Worm (Caenorhabditis elegans) whole organism, L4 larva: ENCODE results near the gene F15G9.5.
A peak's percentile ranks its signal among the peaks of the same experiment; 100 is the strongest.

Source experiments
- F26F4.8 ChIP-seq: fragments of 200-800 bp; sonication (Bioruptor generic); conservative IDR thresholded peaks from 2 replicates; pipeline ENCODE4 v1.3.6; 2022; ENCODE audit warnings: missing genetic modification characterization, missing compliant biosample characterization
- T20F7.1 ChIP-seq: fragments of 200-800 bp; sonication (Bioruptor generic); optimal IDR thresholded peaks from 2 replicates; lab custom pipeline; 2018; ENCODE audit warnings: mild to moderate bottlenecking, missing genetic modification characterization, missing compliant biosample characterization
- Y5F2A.4 ChIP-seq: fragments of 200-800 bp; sonication (Bioruptor generic); optimal IDR thresholded peaks from 2 replicates; lab custom pipeline; 2018; ENCODE audit warnings: mild to moderate bottlenecking, missing genetic modification characterization, missing compliant biosample characterization
- Y75B8A.6 ChIP-seq: fragments of 200-800 bp; sonication (Bioruptor generic); IDR thresholded peaks from 2 replicates; pipeline ENCODE4 v1.3.6; 2022; ENCODE audit warnings: missing genetic modification reagents, missing genetic modification characterization, missing compliant biosample characterization
- ZK337.2 ChIP-seq: fragments of 200-800 bp; sonication (Bioruptor generic); IDR thresholded peaks from 2 replicates; pipeline ENCODE4 v1.3.6; 2022; ENCODE audit warnings: missing genetic modification reagents, missing genetic modification characterization, missing compliant biosample characterization
- ZK546.5 ChIP-seq, 2 experiments: sonication (generic microtip); optimal IDR thresholded peaks; 2 replicates each; lab custom pipeline; 2017; ENCODE audit warnings: missing biosample characterization in 2 of 2, missing genetic modification characterization in 2 of 2
- ama-1 ChIP-seq: fragments of 150-350 bp; optimal IDR thresholded peaks from 2 replicates; lab custom pipeline; 2014; ENCODE audit warnings: inconsistent platforms, mixed read lengths
- ceh-82 ChIP-seq: sonication (generic microtip); optimal IDR thresholded peaks from 2 replicates; lab custom pipeline; 2017; ENCODE audit warnings: missing biosample characterization, missing genetic modification characterization
- cey-2 ChIP-seq: sonication (generic microtip); optimal IDR thresholded peaks from 3 replicates; lab custom pipeline; 2017; ENCODE audit warnings: missing genetic modification characterization, mild to moderate bottlenecking, missing compliant biosample characterization, antibody characterized with exemption, borderline replicate concordance; ENCODE audit not compliant: insufficient read depth
- daf-12 ChIP-seq: fragments of 150-350 bp; optimal IDR thresholded peaks from 2 replicates; lab custom pipeline; 2014; ENCODE audit warnings: missing biosample characterization, missing genetic modification reagents, missing genetic modification characterization
- daf-19 ChIP-seq: fragments of 200-800 bp; sonication (Bioruptor generic); conservative IDR thresholded peaks from 2 replicates; pipeline ENCODE4 v1.3.6; 2022; ENCODE audit warnings: missing genetic modification characterization, missing compliant biosample characterization
- dmd-6 ChIP-seq: fragments of 200-800 bp; sonication (Bioruptor generic); IDR thresholded peaks from 2 replicates; pipeline ENCODE4 v1.3.6; 2022; ENCODE audit warnings: missing genetic modification reagents, missing genetic modification characterization, missing compliant biosample characterization
- dve-1 ChIP-seq: sonication (generic microtip); optimal IDR thresholded peaks from 2 replicates; lab custom pipeline; 2017; ENCODE audit warnings: antibody characterized with exemption, mild to moderate bottlenecking, missing genetic modification characterization, missing compliant biosample characterization; ENCODE audit not compliant: insufficient read depth
- fos-1 ChIP-seq: fragments of 150-350 bp; optimal IDR thresholded peaks from 2 replicates; lab custom pipeline; 2014; ENCODE audit warnings: missing biosample characterization, missing genetic modification characterization
- gei-8 ChIP-seq: fragments of 200-800 bp; sonication (Bioruptor generic); optimal IDR thresholded peaks from 2 replicates; lab custom pipeline; 2018; ENCODE audit warnings: mild to moderate bottlenecking, missing genetic modification characterization, missing compliant biosample characterization
- hif-1 ChIP-seq, 2 experiments: sonication (generic microtip); optimal IDR thresholded peaks; 2 replicates each; lab custom pipeline; 2016 to 2017; ENCODE audit warnings: missing compliant biosample characterization in 2 of 2, missing genetic modification characterization in 2 of 2, missing genetic modification reagents in 2 of 2, missing genotype in 2 of 2, mild to moderate bottlenecking in 1 of 2
- hlh-11 ChIP-seq: fragments of 200-800 bp; sonication (Bioruptor generic); optimal IDR thresholded peaks from 2 replicates; lab custom pipeline; 2018; ENCODE audit warnings: mild to moderate bottlenecking, missing genetic modification characterization, missing compliant biosample characterization
- hlh-30 ChIP-seq: sonication (generic microtip); optimal IDR thresholded peaks from 2 replicates; lab custom pipeline; 2017; ENCODE audit warnings: antibody characterized with exemption, mild to moderate bottlenecking, missing genetic modification characterization, missing compliant biosample characterization; ENCODE audit not compliant: insufficient read depth
- lin-15B ChIP-seq: fragments of 150-350 bp; sonication (generic microtip); optimal IDR thresholded peaks from 3 replicates; lab custom pipeline; 2014; ENCODE audit warnings: missing biosample characterization, missing genetic modification characterization
- lin-38 ChIP-seq: fragments of 200-800 bp; sonication (Bioruptor generic); IDR thresholded peaks from 2 replicates; pipeline ENCODE4 v1.3.6; 2022; ENCODE audit warnings: missing genetic modification reagents, missing genetic modification characterization, missing compliant biosample characterization
- lin-39 ChIP-seq: fragments of 150-350 bp; optimal IDR thresholded peaks from 2 replicates; lab custom pipeline; 2014; ENCODE audit warnings: missing biosample characterization, missing genetic modification reagents, missing genetic modification characterization
- mdt-29 ChIP-seq: fragments of 200-800 bp; sonication (Bioruptor generic); IDR thresholded peaks from 2 replicates; pipeline ENCODE4 v1.3.6; 2022; ENCODE audit warnings: missing genetic modification reagents, missing genetic modification characterization, missing compliant biosample characterization
- mep-1 ChIP-seq: fragments of 150-350 bp; sonication (generic microtip); optimal IDR thresholded peaks from 3 replicates; lab custom pipeline; 2014; ENCODE audit warnings: missing biosample characterization, missing genetic modification characterization
- mxl-3 ChIP-seq: fragments of 200-800 bp; sonication (Bioruptor generic); optimal IDR thresholded peaks from 2 replicates; lab custom pipeline; 2018; ENCODE audit warnings: mild to moderate bottlenecking, missing genetic modification characterization, missing compliant biosample characterization
- nhr-10 ChIP-seq: fragments of 150-350 bp; optimal IDR thresholded peaks from 2 replicates; lab custom pipeline; 2014; ENCODE audit warnings: missing biosample characterization, missing genetic modification characterization
- nhr-102 ChIP-seq: sonication (generic microtip); optimal IDR thresholded peaks from 2 replicates; lab custom pipeline; 2016; ENCODE audit warnings: mild to moderate bottlenecking, missing genetic modification characterization, moderate library complexity, missing compliant biosample characterization
- nhr-11 ChIP-seq: fragments of 150-350 bp; optimal IDR thresholded peaks from 2 replicates; lab custom pipeline; 2014; ENCODE audit warnings: missing biosample characterization, missing genetic modification characterization
- nhr-237 ChIP-seq: sonication (generic microtip); optimal IDR thresholded peaks from 2 replicates; lab custom pipeline; 2017; ENCODE audit warnings: missing biosample characterization, missing genetic modification characterization
- nhr-25 ChIP-seq: sonication (generic microtip); optimal IDR thresholded peaks from 2 replicates; lab custom pipeline; 2017; ENCODE audit warnings: missing genetic modification characterization, mild to moderate bottlenecking, missing compliant biosample characterization, antibody characterized with exemption, moderate library complexity, borderline replicate concordance; ENCODE audit not compliant: insufficient read depth
- nhr-28 ChIP-seq: fragments of 150-350 bp; optimal IDR thresholded peaks from 2 replicates; lab custom pipeline; 2014; ENCODE audit warnings: missing biosample characterization, missing genetic modification characterization
- nhr-6 ChIP-seq: fragments of 150-350 bp; optimal IDR thresholded peaks from 2 replicates; lab custom pipeline; 2014; ENCODE audit warnings: missing biosample characterization, missing genetic modification characterization
- php-3 ChIP-seq: fragments of 200-800 bp; sonication (Bioruptor generic); IDR thresholded peaks from 2 replicates; pipeline ENCODE4 v1.3.6; 2022; ENCODE audit warnings: missing genetic modification reagents, missing genetic modification characterization, missing compliant biosample characterization
- rbr-2 ChIP-seq: sonication (generic microtip); optimal IDR thresholded peaks from 2 replicates; lab custom pipeline; 2016; ENCODE audit warnings: missing genotype, missing genetic modification characterization, missing compliant biosample characterization
- set-16 ChIP-seq: fragments of 200-800 bp; sonication (Bioruptor generic); IDR thresholded peaks from 2 replicates; pipeline ENCODE4 v1.3.6; 2022; ENCODE audit warnings: missing genetic modification reagents, missing genetic modification characterization, missing compliant biosample characterization
- skn-1 ChIP-seq: fragments of 150-350 bp; optimal IDR thresholded peaks from 2 replicates; lab custom pipeline; 2014; ENCODE audit warnings: missing biosample characterization, missing genetic modification characterization
- tag-97 ChIP-seq: fragments of 200-800 bp; sonication (Bioruptor generic); IDR thresholded peaks from 2 replicates; pipeline ENCODE4 v1.3.6; 2022; ENCODE audit warnings: missing genetic modification characterization, missing compliant biosample characterization
- tra-1 ChIP-seq: fragments of 200-800 bp; sonication (Bioruptor generic); IDR thresholded peaks from 2 replicates; pipeline ENCODE4 v1.3.6; 2022; ENCODE audit warnings: missing genetic modification reagents, missing genetic modification characterization, missing compliant biosample characterization
- unc-62 ChIP-seq, 3 experiments: fragments of 150-350 bp in 1 of 3; sonication (generic microtip); optimal IDR thresholded peaks in 2 of 3; peaks in 1 of 3; 1 replicate in 1 of 3; 2 replicates in 2 of 3; lab custom pipeline; 2014 to 2017; ENCODE audit warnings: missing biosample characterization in 3 of 3, missing genetic modification characterization in 3 of 3, missing genetic modification reagents in 3 of 3, missing genotype in 1 of 3
- vab-7 ChIP-seq: fragments of 200-800 bp; sonication (Bioruptor generic); IDR thresholded peaks from 2 replicates; pipeline ENCODE4 v1.3.6; 2022; ENCODE audit warnings: missing genetic modification reagents, missing genetic modification characterization, missing compliant biosample characterization
- zag-1 ChIP-seq: fragments of 150-350 bp; optimal IDR thresholded peaks from 2 replicates; lab custom pipeline; 2014; ENCODE audit warnings: missing biosample characterization, missing genetic modification characterization
- ztf-11 ChIP-seq: fragments of 150-350 bp; optimal IDR thresholded peaks from 2 replicates; lab custom pipeline; 2014; ENCODE audit warnings: missing biosample characterization, missing genetic modification characterization

Gene F15G9.5

ce11 chrX:9774323-9774722 is 36.6 kb upstream of the F15G9.5 start, which contains the start of gene T09B9.4 (continued):
- TF ChIP-seq set-16 (GFP tag; lab: Robert Waterston, UW), result no peak
- no peak for TF ChIP-seq T20F7.1 (GFP tag; lab: Kevin White, UChicago)
- TF ChIP-seq php-3 (GFP tag; lab: Robert Waterston, UW), result no peak
- no peak for TF ChIP-seq ZK546.5 (tag; optimal IDR thresholded peaks at IDR 0.05; lab: Kevin White, UChicago)
- TF ChIP-seq daf-12 (tag; lab: Kevin White, UChicago), result no peak
- TF ChIP-seq dve-1 (tag; lab: Kevin White, UChicago), result peak; percentile 23
- TF ChIP-seq ama-1 (lab: Kevin White, UChicago), result no peak
- no peak for TF ChIP-seq daf-19 (GFP tag; lab: Robert Waterston, UW)
- no peak for TF ChIP-seq nhr-237 (tag; lab: Kevin White, UChicago)
- TF ChIP-seq lin-15B (tag; lab: Kevin White, UChicago), result no peak
- peak; percentile 31; the same call in 1 of the 2 replicates for TF ChIP-seq dmd-6 (GFP tag; lab: Robert Waterston, UW)
- TF ChIP-seq lin-38 (GFP tag; lab: Robert Waterston, UW), result peak; percentile 89
- TF ChIP-seq fos-1 (tag; lab: Kevin White, UChicago), result no peak
- TF ChIP-seq mep-1, result no peak
- TF ChIP-seq lin-39 (tag; lab: Kevin White, UChicago), result no peak
- peak; percentile 8 for TF ChIP-seq nhr-28 (tag; lab: Kevin White, UChicago)
- no peak for TF ChIP-seq ceh-82
- no peak for TF ChIP-seq nhr-11 (tag; lab: Kevin White, UChicago)
- no peak for TF ChIP-seq nhr-10 (tag; lab: Kevin White, UChicago)
- no peak for TF ChIP-seq ztf-11
- no peak for TF ChIP-seq nhr-25 (tag; lab: Kevin White, UChicago)
- TF ChIP-seq skn-1 (tag; lab: Kevin White, UChicago), result no peak
- TF ChIP-seq Y75B8A.6 (GFP tag; lab: Robert Waterston, UW), result no peak
- TF ChIP-seq nhr-102 (tag; lab: Kevin White, UChicago), result no peak
- no peak for TF ChIP-seq tra-1 (GFP tag; lab: Robert Waterston, UW)
- TF ChIP-seq zag-1 (tag; lab: Kevin White, UChicago), result no peak
- TF ChIP-seq nhr-6 (tag; lab: Kevin White, UChicago), result peak; percentile 20
- no peak for TF ChIP-seq tag-97
- no peak for TF ChIP-seq rbr-2 (tag; lab: Kevin White, UChicago)

- no peak for TF ChIP-seq unc-62 (GFP tag; optimal IDR thresholded peaks at IDR 0.05 in 1 of 2; lab: Kevin White, UChicago)
- TF ChIP-seq unc-62 (tag; optimal IDR thresholded peaks at IDR 0.05; lab: Kevin White, UChicago), result no peak
- no peak for TF ChIP-seq mxl-3 (GFP tag; lab: Kevin White, UChicago)
- TF ChIP-seq hlh-30 (tag; lab: Kevin White, UChicago), result no peak
- TF ChIP-seq Y5F2A.4, result no peak
- TF ChIP-seq mep-1, result no peak
- TF ChIP-seq cey-2, result no peak
- no peak for TF ChIP-seq F26F4.8
- TF ChIP-seq hif-1 (tag; optimal IDR thresholded peaks at IDR 0.05; lab: Kevin White, UChicago), result no peak
- TF ChIP-seq ama-1 (lab: Kevin White, UChicago), result no peak
- no peak for TF ChIP-seq vab-7 (GFP tag; lab: Robert Waterston, UW)
- no peak for TF ChIP-seq dmd-6 (GFP tag; lab: Robert Waterston, UW)
- no peak for TF ChIP-seq nhr-11 (tag; lab: Kevin White, UChicago)
- TF ChIP-seq mdt-29 (GFP tag; lab: Robert Waterston, UW), result no peak
- no peak for TF ChIP-seq ZK337.2
- TF ChIP-seq gei-8 (GFP tag; lab: Kevin White, UChicago), result no peak
- TF ChIP-seq hlh-11 (tag; lab: Kevin White, UChicago), result no peak
These were observed 27.1 kb upstream of the F15G9.5 start, which contains the start of gene slc-17.9 for ce11 chrX:9764822-9765221. slc-17.9 (minus strand) TSS chrX:9764922.
